Fruit fly (Drosophila melanogaster) whole organism, embryonic: Measurements from ENCODE around the gene CG33281.

Source experiments
- Adf1 ChIP-seq: fragments of 200-800 bp; sonication (Bioruptor generic); IDR thresholded peaks from 2 replicates; pipeline ENCODE4 v1.3.6; 2022; ENCODE audit warnings: missing biosample characterization, missing genetic modification characterization
- Aef1 ChIP-seq: fragments of 200-800 bp; sonication (Bioruptor generic); IDR thresholded peaks from 3 replicates; pipeline ENCODE4 v1.3.6; 2022; ENCODE audit warnings: missing biosample characterization, missing genetic modification characterization
- Antp ChIP-seq: fragments of 200-800 bp; sonication (Bioruptor generic); optimal IDR thresholded peaks from 3 replicates; lab custom pipeline; 2016; ENCODE audit warnings: missing biosample characterization, missing genetic modification characterization
- CG10147 ChIP-seq: fragments of 200-800 bp; sonication (Bioruptor generic); optimal IDR thresholded peaks from 2 replicates; lab custom pipeline; 2019; ENCODE audit warnings: missing biosample characterization, mild to moderate bottlenecking, missing genetic modification characterization, moderate library complexity
- CG10543 ChIP-seq: fragments of 200-800 bp; sonication (Bioruptor generic); optimal IDR thresholded peaks from 3 replicates; lab custom pipeline; 2017; ENCODE audit warnings: missing biosample characterization, mild to moderate bottlenecking, missing genetic modification characterization, moderate library complexity
- CG11696 ChIP-seq: fragments of 200-800 bp; sonication (Bioruptor generic); IDR thresholded peaks from 2 replicates; pipeline ENCODE4 v1.3.6; 2022; ENCODE audit warnings: missing biosample characterization, missing genetic modification characterization
- CG13424 ChIP-seq: fragments of 200-800 bp; sonication (Bioruptor generic); optimal IDR thresholded peaks from 2 replicates; lab custom pipeline; 2019; ENCODE audit warnings: missing biosample characterization, mild to moderate bottlenecking, missing genetic modification characterization, moderate library complexity
- CG14050 ChIP-seq: fragments of 200-800 bp; sonication (Bioruptor generic); IDR thresholded peaks from 3 replicates; pipeline ENCODE4 v1.3.6; 2022; ENCODE audit warnings: missing biosample characterization, missing genetic modification characterization
- CG15601 ChIP-seq: fragments of 200-800 bp; sonication (Bioruptor generic); optimal IDR thresholded peaks from 3 replicates; lab custom pipeline; 2019; ENCODE audit warnings: missing biosample characterization, mild to moderate bottlenecking, missing genetic modification characterization, moderate library complexity
- CG18599 ChIP-seq: fragments of 200-800 bp; sonication (Bioruptor generic); optimal IDR thresholded peaks from 3 replicates; lab custom pipeline; 2017; ENCODE audit warnings: missing biosample characterization, missing genetic modification characterization, mild to moderate bottlenecking, moderate library complexity, missing genetic modification reagents
- CG31224 ChIP-seq: fragments of 200-800 bp; sonication (Bioruptor generic); IDR thresholded peaks from 2 replicates; pipeline ENCODE4 v1.3.6; 2022; ENCODE audit warnings: missing biosample characterization, missing genetic modification characterization
- CG31388 ChIP-seq: fragments of 200-800 bp; sonication (Bioruptor generic); optimal IDR thresholded peaks from 2 replicates; lab custom pipeline; 2016; ENCODE audit warnings: missing biosample characterization, missing genetic modification characterization
- CG34376 ChIP-seq: fragments of 200-800 bp; sonication (Bioruptor generic); optimal IDR thresholded peaks from 2 replicates; lab custom pipeline; 2018; ENCODE audit warnings: missing biosample characterization, mild to moderate bottlenecking, missing genetic modification characterization
- CG34422 ChIP-seq: fragments of 200-800 bp; sonication (Bioruptor generic); IDR thresholded peaks from 3 replicates; pipeline ENCODE4 v1.3.6; 2022; ENCODE audit warnings: missing biosample characterization, missing genetic modification characterization
- CG3726 ChIP-seq: fragments of 200-800 bp; sonication (Bioruptor generic); IDR thresholded peaks from 3 replicates; pipeline ENCODE4, ENCODE4 v1.3.6; 2022; ENCODE audit warnings: missing biosample characterization, missing genetic modification characterization
- CG5180 ChIP-seq: fragments of 200-800 bp; sonication (Bioruptor generic); optimal IDR thresholded peaks from 3 replicates; lab custom pipeline; 2017; ENCODE audit warnings: missing biosample characterization, missing genetic modification characterization, mild to moderate bottlenecking, moderate library complexity, missing genetic modification reagents
- CG6765 ChIP-seq: fragments of 200-800 bp; sonication (Bioruptor generic); optimal IDR thresholded peaks from 3 replicates; lab custom pipeline; 2017; ENCODE audit warnings: missing biosample characterization, mild to moderate bottlenecking, missing genetic modification characterization
- CG7987 ChIP-seq: fragments of 200-800 bp; sonication (Bioruptor generic); optimal IDR thresholded peaks from 2 replicates; lab custom pipeline; 2018; ENCODE audit warnings: missing biosample characterization, mild to moderate bottlenecking, missing genetic modification characterization, moderate library complexity
- CG9609 ChIP-seq: fragments of 200-800 bp; sonication (Bioruptor generic); optimal IDR thresholded peaks from 3 replicates; lab custom pipeline; 2016; ENCODE audit warnings: missing biosample characterization, missing genetic modification characterization
- Dp ChIP-seq: fragments of 200-800 bp; sonication (Bioruptor generic); optimal IDR thresholded peaks from 2 replicates; lab custom pipeline; 2018; ENCODE audit warnings: missing biosample characterization, mild to moderate bottlenecking, missing genetic modification characterization, moderate library complexity
- HmgD ChIP-seq: fragments of 200-800 bp; sonication (Bioruptor generic); optimal IDR thresholded peaks from 3 replicates; lab custom pipeline; 2016; ENCODE audit warnings: missing biosample characterization, missing genetic modification characterization
- Hmx ChIP-seq: fragments of 200-800 bp; sonication (Bioruptor generic); optimal IDR thresholded peaks from 2 replicates; lab custom pipeline; 2016; ENCODE audit warnings: missing biosample characterization, missing genetic modification characterization
- Hr78 ChIP-seq, 2 experiments: fragments of 200-800 bp in 1 of 2; fragments of >200 bp in 1 of 2; sonication (Bioruptor generic) in 1 of 2; optimal IDR thresholded peaks; 2 replicates each; lab custom pipeline; 2017 to 2019; ENCODE audit warnings: missing biosample characterization in 2 of 2, missing genetic modification characterization in 2 of 2, mild to moderate bottlenecking in 1 of 2, moderate library complexity in 1 of 2
- MTF-1 ChIP-seq: fragments of 200-800 bp; sonication (Bioruptor generic); optimal IDR thresholded peaks from 2 replicates; lab custom pipeline; 2018; ENCODE audit warnings: missing biosample characterization, mild to moderate bottlenecking, missing genetic modification characterization, borderline replicate concordance
- Mad ChIP-seq: fragments of 200-800 bp; sonication (Bioruptor generic); optimal IDR thresholded peaks from 2 replicates; lab custom pipeline; 2016; ENCODE audit warnings: missing biosample characterization, missing genetic modification characterization
- Rx ChIP-seq: fragments of 200-800 bp; sonication (Bioruptor generic); IDR thresholded peaks from 2 replicates; pipeline ENCODE4 v1.3.6; 2022; ENCODE audit warnings: missing biosample characterization, missing genetic modification characterization
- Trl ChIP-seq, 3 experiments: fragments of >200 bp in 2 of 3; fragments of 200-800 bp in 1 of 3; sonication (Bioruptor generic) in 1 of 3; optimal IDR thresholded peaks; 2 replicates in 1 of 3; 3 replicates in 2 of 3; lab custom pipeline; 2016 to 2017; ENCODE audit warnings: missing biosample characterization in 1 of 3, missing genetic modification characterization in 1 of 3
- ab ChIP-seq: fragments of 200-800 bp; sonication (Bioruptor generic); optimal IDR thresholded peaks from 2 replicates; lab custom pipeline; 2016; ENCODE audit warnings: missing biosample characterization, missing genetic modification characterization
- ato ChIP-seq: fragments of 200-800 bp; sonication (Bioruptor generic); IDR thresholded peaks from 2 replicates; pipeline ENCODE4 v1.3.6; 2022; ENCODE audit warnings: missing biosample characterization, missing genetic modification characterization; ENCODE audit not compliant: partially characterized antibody
- da ChIP-seq: fragments of 200-800 bp; sonication (Bioruptor generic); optimal IDR thresholded peaks from 2 replicates; lab custom pipeline; 2016; ENCODE audit warnings: missing biosample characterization, missing genetic modification characterization
- dati ChIP-seq: fragments of 200-800 bp; sonication (Bioruptor generic); IDR thresholded peaks from 2 replicates; pipeline ENCODE4 v1.3.6; 2022; ENCODE audit warnings: missing biosample characterization, missing genetic modification characterization
- grn ChIP-seq: fragments of 200-800 bp; sonication (Bioruptor generic); optimal IDR thresholded peaks from 3 replicates; lab custom pipeline; 2017; ENCODE audit warnings: missing biosample characterization, missing genetic modification characterization
- h ChIP-seq: fragments of >200 bp; optimal IDR thresholded peaks from 2 replicates; lab custom pipeline; 2017
- klu ChIP-seq: fragments of 200-800 bp; sonication (Bioruptor generic); IDR thresholded peaks from 2 replicates; pipeline ENCODE4 v1.3.6; 2022; ENCODE audit warnings: missing biosample characterization, missing genetic modification characterization
- knrl ChIP-seq: fragments of 200-800 bp; sonication (Bioruptor generic); IDR thresholded peaks from 3 replicates; pipeline ENCODE4 v1.3.6; 2022; ENCODE audit warnings: missing biosample characterization, missing genetic modification characterization; ENCODE audit not compliant: partially characterized antibody
- lbe ChIP-seq: fragments of 200-800 bp; sonication (Bioruptor generic); optimal IDR thresholded peaks from 2 replicates; lab custom pipeline; 2016; ENCODE audit warnings: missing biosample characterization, mild to moderate bottlenecking, missing genetic modification characterization
- lola ChIP-seq, 3 experiments: fragments of >200 bp in 2 of 3; fragments of 200-800 bp in 1 of 3; sonication (Bioruptor generic) in 1 of 3; optimal IDR thresholded peaks; 2 replicates each; lab custom pipeline; 2017 to 2019; ENCODE audit warnings: missing biosample characterization in 3 of 3, missing genetic modification characterization in 3 of 3, mild to moderate bottlenecking in 1 of 3, moderate library complexity in 1 of 3
- lov ChIP-seq, 2 experiments: fragments of 200-800 bp in 1 of 2; fragments of >200 bp in 1 of 2; sonication (Bioruptor generic) in 1 of 2; IDR thresholded peaks in 1 of 2; optimal IDR thresholded peaks in 1 of 2; 2 replicates in 1 of 2; 3 replicates in 1 of 2; pipeline versions ENCODE4 v1.3.6 to Lab custom; 2017 to 2022; ENCODE audit warnings: missing biosample characterization in 1 of 2, missing genetic modification characterization in 1 of 2
- onecut ChIP-seq: fragments of 200-800 bp; sonication (Bioruptor generic); IDR thresholded peaks from 2 replicates; pipeline ENCODE4 v1.3.6; 2022; ENCODE audit warnings: missing biosample characterization, missing genetic modification characterization
- pb ChIP-seq: fragments of 200-800 bp; sonication (Bioruptor generic); optimal IDR thresholded peaks from 3 replicates; lab custom pipeline; 2016; ENCODE audit warnings: missing biosample characterization, missing genetic modification characterization
- sens ChIP-seq: fragments of 200-800 bp; sonication (Bioruptor generic); peaks from one replicate; lab custom pipeline; 2016; ENCODE audit warnings: missing biosample characterization, missing genetic modification characterization
- sisA ChIP-seq: fragments of 200-800 bp; sonication (Bioruptor generic); IDR thresholded peaks from 2 replicates; pipeline ENCODE4 v1.3.6; 2022; ENCODE audit warnings: missing biosample characterization, missing genetic modification characterization
- slp2 ChIP-seq: fragments of 200-800 bp; sonication (Bioruptor generic); optimal IDR thresholded peaks from 2 replicates; lab custom pipeline; 2016; ENCODE audit warnings: missing biosample characterization, missing genetic modification characterization
- vfl ChIP-seq: fragments of 200-800 bp; sonication (Bioruptor generic); optimal IDR thresholded peaks from 2 replicates; lab custom pipeline; 2016; ENCODE audit warnings: missing biosample characterization, missing genetic modification characterization
- z ChIP-seq: fragments of 200-800 bp; sonication (Bioruptor generic); IDR thresholded peaks from 3 replicates; pipeline ENCODE4 v1.3.6; 2022; ENCODE audit warnings: missing biosample characterization, missing genetic modification characterization

CG33281 gene

DNA sequence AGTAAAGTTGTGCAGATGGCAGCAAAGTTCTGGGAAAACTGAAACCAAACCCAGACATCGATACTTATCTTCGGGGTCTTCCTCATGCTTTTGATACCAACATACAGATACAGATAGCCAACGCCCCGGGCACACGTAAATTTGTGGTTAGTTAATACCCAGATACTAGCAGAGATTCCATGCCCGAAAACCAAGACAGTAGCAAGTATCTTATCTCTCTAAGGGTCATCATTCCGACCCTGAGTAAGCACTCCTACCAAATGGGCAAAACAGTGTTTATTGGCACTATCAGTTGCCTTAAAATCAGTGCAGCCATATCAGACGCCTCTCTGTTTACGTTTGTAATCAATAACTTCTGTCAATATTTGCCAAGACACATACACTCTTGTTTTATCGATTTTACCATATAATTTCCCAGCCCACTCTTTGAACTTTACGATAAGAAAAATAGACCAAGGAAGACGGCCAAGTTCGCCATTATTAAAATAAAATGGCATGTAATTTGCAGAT lies 43.5 kb upstream of the CG33281 start, which contains the start of gene OtopLb (continued):
- TF ChIP-seq ab (GFP tag; lab: Kevin White, UChicago), result no peak
- TF ChIP-seq HmgD (GFP tag; lab: Kevin White, UChicago), result no peak
- TF ChIP-seq Aef1 (GFP tag; lab: Robert Waterston, UW), result no peak
- TF ChIP-seq CG34422 (GFP tag; lab: Robert Waterston, UW), result no peak

DNA sequence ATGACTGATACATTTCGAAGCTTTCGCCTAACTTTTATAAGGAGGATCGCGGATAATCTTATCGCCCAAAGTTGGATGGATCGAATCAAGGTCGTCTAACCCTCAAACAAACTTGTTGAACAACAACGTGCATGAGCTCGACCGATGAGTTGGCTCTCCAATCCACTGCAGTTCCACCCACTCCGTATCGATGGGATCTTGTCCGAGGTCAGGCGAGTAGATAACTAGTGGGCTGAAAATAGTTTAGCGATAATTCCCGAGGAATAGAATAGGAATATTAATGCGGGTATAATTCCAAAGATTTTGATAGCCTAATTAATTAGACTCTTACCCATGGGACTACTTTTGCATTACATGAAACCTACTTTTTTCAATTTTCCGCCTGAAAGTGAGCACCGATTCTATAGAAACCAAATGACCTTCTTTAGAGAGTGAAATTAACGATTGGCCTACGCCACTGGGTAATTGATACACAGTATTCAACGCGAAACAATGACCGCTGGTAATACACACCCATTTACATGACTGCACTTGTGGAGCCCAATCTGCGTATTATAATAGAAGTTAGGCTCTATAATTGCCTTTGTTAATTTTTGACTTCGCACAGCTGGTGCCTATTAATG lies 30.2 kb upstream of the CG33281 start:
- TF ChIP-seq knrl (GFP tag; lab: Robert Waterston, UW) (no peak), Hr78 (GFP tag; optimal IDR thresholded peaks at IDR 0.05; lab: Kevin White, UChicago) (peak in 1 of 2 experiments; percentile 28), grn (GFP tag; lab: Kevin White, UChicago) (peak; percentile 11), Hmx (GFP tag; lab: Kevin White, UChicago) (no peak), CG5180 (GFP tag; lab: Kevin White, UChicago) (peak; percentile 93), CG11696 (0 out of 2 replicates have a peak, but pooled peaks have one; percentile 19)

DNA sequence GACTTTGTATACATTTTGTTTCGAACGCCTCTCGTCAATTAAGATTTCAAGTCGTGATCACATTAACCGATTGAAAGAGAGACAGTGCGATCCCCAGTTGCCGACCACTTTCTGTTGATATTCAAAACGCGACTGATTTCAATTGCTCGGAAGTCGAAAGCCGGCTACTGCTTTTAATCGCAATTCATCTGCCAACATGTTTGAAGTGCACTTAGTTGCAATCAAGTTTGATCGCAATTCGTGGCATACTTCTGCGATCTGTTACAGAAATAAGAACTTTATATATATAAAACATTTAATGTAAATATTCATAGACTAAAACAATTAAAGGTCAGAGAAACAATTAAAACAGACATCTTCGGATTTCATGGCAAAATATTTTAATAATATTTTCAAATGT lies 29.5 kb upstream of the CG33281 start, which contains the start of gene CG9664:
Gene CG9664, minus strand, starts transcription at position 135 of the 400 bp plus-strand sequence.
- TF ChIP-seq Mad (GFP tag; lab: Kevin White, UChicago), result no peak
- TF ChIP-seq CG15601 (tag; lab: Kevin White, UChicago), result peak; percentile 70
- no peak for TF ChIP-seq dati (GFP tag; lab: Robert Waterston, UW)
- no peak for TF ChIP-seq vfl
- no peak for TF ChIP-seq z (GFP tag; lab: Robert Waterston, UW)
- no peak for TF ChIP-seq CG7987 (GFP tag; lab: Kevin White, UChicago)
- TF ChIP-seq da (GFP tag; lab: Kevin White, UChicago), result no peak
- TF ChIP-seq Adf1 (GFP tag; lab: Robert Waterston, UW), result no peak
- TF ChIP-seq sens (GFP tag; lab: Kevin White, UChicago), result peak; percentile 61
- no peak for TF ChIP-seq CG3726 (GFP tag; lab: Robert Waterston, UW)
- TF ChIP-seq Dp, result no peak
- peak; percentile 13 for TF ChIP-seq lbe (GFP tag; lab: Kevin White, UChicago)
- no peak for TF ChIP-seq CG9609
- TF ChIP-seq CG14050, result no peak
- TF ChIP-seq MTF-1 (GFP tag; lab: Kevin White, UChicago), result no peak
- no peak for TF ChIP-seq CG31224 (GFP tag; lab: Robert Waterston, UW)
- peak; percentile 97 for TF ChIP-seq CG5180 (GFP tag; lab: Kevin White, UChicago)
- TF ChIP-seq lola (GFP tag; optimal IDR thresholded peaks at IDR 0.05; lab: Kevin White, UChicago), result no peak
- TF ChIP-seq, all 482 proteins: peak for 4

DNA sequence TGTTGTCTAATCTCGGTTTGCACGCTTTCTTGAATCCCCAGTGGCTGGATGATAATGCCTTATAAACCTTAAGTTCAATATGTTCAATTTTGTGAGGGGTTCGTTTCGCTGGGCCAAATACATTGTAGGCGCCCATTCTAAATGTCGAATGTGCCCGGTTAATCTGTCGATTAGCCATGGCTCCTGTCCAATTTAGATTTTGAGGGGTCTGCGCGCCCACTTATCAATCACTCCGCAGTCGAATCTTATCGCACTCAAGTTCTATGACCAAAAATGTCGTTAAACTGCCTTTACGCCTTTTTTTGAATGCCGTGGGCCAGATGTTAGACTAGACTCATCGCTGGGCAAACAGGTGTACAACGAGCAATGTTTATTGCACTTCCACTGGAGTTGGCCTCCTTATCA lies 26.0 kb upstream of the CG33281 start:
- TF ChIP-seq CG34376 (GFP tag; lab: Kevin White, UChicago) (peak; percentile 79), CG18599 (peak; percentile 0), ab (GFP tag; lab: Kevin White, UChicago) (no peak), Rx (GFP tag; lab: Robert Waterston, UW) (no peak), Trl (optimal IDR thresholded peaks at IDR 0.05; lab: Kevin White, UChicago) (no peak), Trl (GFP tag; optimal IDR thresholded peaks at IDR 0.05; lab: Kevin White, UChicago) (no peak), CG31388 (GFP tag; lab: Kevin White, UChicago) (no peak), CG10147 (no peak), pb (no peak), CG6765 (no peak), ato (GFP tag; lab: Robert Waterston, UW) (no peak), onecut (GFP tag; lab: Robert Waterston, UW) (no peak), Antp (GFP tag; lab: Kevin White, UChicago) (no peak), lov (optimal IDR thresholded peaks at IDR 0.05; lab: Kevin White, UChicago) (no peak), lov (GFP tag; IDR thresholded peaks at IDR 0.05; lab: Robert Waterston, UW) (no peak), h (lab: Kevin White, UChicago) (no peak), sisA (no peak), CG13424 (tag; lab: Kevin White, UChicago) (no peak), CG10543 (peak; percentile 55), slp2 (GFP tag; lab: Kevin White, UChicago) (no peak), klu (GFP tag; lab: Robert Waterston, UW) (no peak)
